Fruit fly (Drosophila melanogaster) whole organism, pupa: ENCODE results near the gene CG12540.

Experiments
- CG10348 ChIP-seq: fragments of 200-800 bp; sonication (Bioruptor generic); IDR thresholded peaks from 2 replicates; pipeline ENCODE4 v1.3.6; 2022; ENCODE audit warnings: missing biosample characterization, missing genetic modification characterization
- CG13204 ChIP-seq: fragments of 200-800 bp; sonication (Bioruptor generic); optimal IDR thresholded peaks from 2 replicates; lab custom pipeline; 2018; ENCODE audit warnings: missing biosample characterization, mild to moderate bottlenecking, missing genetic modification characterization, moderate library complexity
- CG14655 ChIP-seq: fragments of 200-800 bp; sonication (Bioruptor generic); optimal IDR thresholded peaks from 3 replicates; lab custom pipeline; 2017; ENCODE audit warnings: mild to moderate bottlenecking, missing biosample characterization, missing genetic modification reagents, missing genetic modification characterization
- CG15710 ChIP-seq: fragments of 200-800 bp; sonication (Bioruptor generic); optimal IDR thresholded peaks from 2 replicates; lab custom pipeline; 2018; ENCODE audit warnings: missing biosample characterization, mild to moderate bottlenecking, missing genetic modification characterization, moderate library complexity
- CG34367 ChIP-seq: fragments of 200-800 bp; sonication (Bioruptor generic); optimal IDR thresholded peaks from 2 replicates; lab custom pipeline; 2018; ENCODE audit warnings: missing biosample characterization, mild to moderate bottlenecking, missing genetic modification characterization
- CG4496 ChIP-seq: fragments of 200-800 bp; sonication (Bioruptor generic); IDR thresholded peaks from 3 replicates; pipeline ENCODE4 v1.3.6; 2022; ENCODE audit warnings: missing biosample characterization, missing genetic modification characterization
- CG8159 ChIP-seq: fragments of 200-800 bp; sonication (Bioruptor generic); optimal IDR thresholded peaks from 3 replicates; lab custom pipeline; 2018; ENCODE audit warnings: missing biosample characterization, mild to moderate bottlenecking, missing genetic modification characterization, moderate library complexity
- CG9948 ChIP-seq: fragments of 200-800 bp; sonication (Bioruptor generic); optimal IDR thresholded peaks from 2 replicates; lab custom pipeline; 2018; ENCODE audit warnings: missing biosample characterization, mild to moderate bottlenecking, missing genetic modification characterization, moderate library complexity
- EcR ChIP-seq: fragments of 200-800 bp; sonication (Bioruptor generic); optimal IDR thresholded peaks from 3 replicates; lab custom pipeline; 2019; ENCODE audit warnings: missing biosample characterization, missing genetic modification characterization, mild to moderate bottlenecking, moderate library complexity, missing genetic modification reagents
- Pif1B ChIP-seq: fragments of 200-800 bp; sonication (Bioruptor generic); optimal IDR thresholded peaks from 3 replicates; lab custom pipeline; 2016; ENCODE audit warnings: missing biosample characterization, missing genetic modification characterization
- Snoo ChIP-seq: fragments of 200-800 bp; sonication (Bioruptor generic); optimal IDR thresholded peaks from 3 replicates; lab custom pipeline; 2017; ENCODE audit warnings: missing biosample characterization, mild to moderate bottlenecking, missing genetic modification characterization, inconsistent platforms
- fd96Ca ChIP-seq: fragments of 200-800 bp; sonication (Bioruptor generic); IDR thresholded peaks from 3 replicates; pipeline ENCODE4 v1.3.6; 2022; ENCODE audit warnings: missing biosample characterization, missing genetic modification characterization
- gl ChIP-seq: fragments of 200-800 bp; sonication (Bioruptor generic); optimal IDR thresholded peaks from 2 replicates; lab custom pipeline; 2018; ENCODE audit warnings: missing biosample characterization, mild to moderate bottlenecking, missing genetic modification characterization
- rn ChIP-seq: fragments of 200-800 bp; sonication (Bioruptor generic); IDR thresholded peaks from 2 replicates; pipeline ENCODE4 v1.3.6; 2022; ENCODE audit warnings: missing biosample characterization, missing genetic modification characterization

- no peak for TF ChIP-seq EcR (GFP tag; lab: Kevin White, UChicago)
- no peak for TF ChIP-seq rn (GFP tag; lab: Robert Waterston, UW)
- no peak for TF ChIP-seq Snoo (tag; lab: Kevin White, UChicago)
- no peak for TF ChIP-seq CG8159 (tag; lab: Kevin White, UChicago)
- no peak for TF ChIP-seq gl (tag; lab: Kevin White, UChicago)
- no peak for TF ChIP-seq CG15710 (tag; lab: Kevin White, UChicago)
- TF ChIP-seq Pif1B (GFP tag; lab: Kevin White, UChicago): no peak
- TF ChIP-seq fd96Ca (GFP tag; lab: Robert Waterston, UW): no peak
- no peak for TF ChIP-seq CG4496
- no peak for TF ChIP-seq CG14655 (GFP tag; lab: Kevin White, UChicago)
- TF ChIP-seq CG9948 (tag; lab: Kevin White, UChicago): no peak
- TF ChIP-seq CG10348 (GFP tag; lab: Robert Waterston, UW): no peak
- TF ChIP-seq CG34367: no peak
- no peak for TF ChIP-seq CG13204 (GFP tag; lab: Kevin White, UChicago)
Observed at dm6 chrX:14495835-14496234, at the start of gene CG12540.
